In the genomic region with DNA sequence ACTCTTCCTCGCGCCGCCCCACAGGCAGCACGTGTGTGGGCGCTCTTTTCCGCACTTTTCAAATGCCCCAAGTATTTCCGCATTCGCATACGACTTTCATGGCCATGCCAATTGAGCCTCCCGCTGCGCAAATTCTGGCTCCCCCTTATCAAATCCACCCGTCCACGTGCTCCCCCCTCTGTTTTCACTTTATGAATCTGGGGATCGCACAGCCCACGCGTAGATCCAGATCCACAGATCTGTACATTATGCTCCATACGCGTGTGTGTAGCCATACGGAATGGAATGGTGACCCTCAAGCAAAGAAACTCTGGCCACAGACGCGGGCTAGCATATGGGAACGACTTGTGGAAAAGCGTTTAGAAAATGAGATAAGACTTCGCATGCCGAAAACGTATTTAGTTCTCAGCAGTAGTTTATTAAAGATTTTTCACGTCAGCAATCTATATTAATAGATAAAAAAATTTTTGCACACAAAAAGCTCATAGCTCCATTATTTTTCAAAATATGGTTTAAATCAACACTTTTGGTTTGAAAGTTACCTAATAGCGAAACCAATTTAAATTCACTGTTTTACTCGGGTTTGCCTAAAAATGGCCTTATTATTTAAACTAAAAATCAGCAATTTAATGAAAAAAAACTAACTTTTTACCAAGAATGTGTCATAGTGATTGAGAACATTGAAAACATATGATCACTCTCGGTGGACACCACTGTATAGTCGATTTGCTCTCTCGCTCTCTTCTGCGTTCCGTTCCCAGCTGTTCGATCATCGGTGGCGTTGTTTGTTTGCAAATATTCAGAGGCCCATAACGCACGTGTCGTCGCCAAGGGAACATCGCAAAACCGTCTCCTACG, we compare ENCODE assay signal across 1 fruit fly cellular context.
TF ChIP-seq lines count a peak whose summit lies in the region.

No protein-coding gene starts in this region.

TF ChIP-seq in whole organism, embryonic, 481 proteins besides CTCF, POLR2A, EP300 and RAD21 (continued from another document and continues in another):
- peak; percentile 19 for TF ChIP-seq gcm2 (GFP tag; optimal IDR thresholded peaks at IDR 0.05; lab: Kevin White, UChicago)
- TF ChIP-seq D (optimal IDR thresholded peaks at IDR 0.05; lab: Kevin White, UChicago): no peak
- TF ChIP-seq D (GFP tag; optimal IDR thresholded peaks at IDR 0.05; lab: Kevin White, UChicago): peak; percentile 39
- peak; percentile 5 for TF ChIP-seq HmgZ (tag; optimal IDR thresholded peaks at IDR 0.05; lab: Kevin White, UChicago)
- peak; percentile 43 for TF ChIP-seq Xbp1 (GFP tag; optimal IDR thresholded peaks at IDR 0.05; lab: Kevin White, UChicago)
- 0 out of 2 replicates have a peak, but pooled peaks have one; percentile 17 for TF ChIP-seq CG32772 (GFP tag; IDR thresholded peaks at IDR 0.05; lab: Robert Waterston, UW)
- TF ChIP-seq sr (GFP tag; IDR thresholded peaks at IDR 0.05; lab: Robert Waterston, UW): peak; percentile 83
- peak; percentile 59 for TF ChIP-seq Fer1 (GFP tag; optimal IDR thresholded peaks at IDR 0.05; lab: Kevin White, UChicago)
- TF ChIP-seq CG3995 (GFP tag; optimal IDR thresholded peaks at IDR 0.05; lab: Kevin White, UChicago): peak; percentile 63
- TF ChIP-seq Pdp1 (GFP tag; optimal IDR thresholded peaks at IDR 0.05; lab: Kevin White, UChicago): peak; percentile 43 to 45
- peak; percentile 38 for TF ChIP-seq zen (tag; optimal IDR thresholded peaks at IDR 0.05; lab: Kevin White, UChicago)
- TF ChIP-seq CG4404 (GFP tag; IDR thresholded peaks at IDR 0.05; lab: Robert Waterston, UW): peak; percentile 30; the same call in 1 of the 2 replicates
- no peak for TF ChIP-seq HLH4C (GFP tag; IDR thresholded peaks at IDR 0.05; lab: Robert Waterston, UW; ENCODE audit: partially characterized antibody)
- peak; percentile 34 for TF ChIP-seq pb (GFP tag; optimal IDR thresholded peaks at IDR 0.05; lab: Kevin White, UChicago)
- TF ChIP-seq sna (GFP tag; IDR thresholded peaks at IDR 0.05; lab: Robert Waterston, UW; ENCODE audit: partially characterized antibody): no peak
- peak; percentile 10 for TF ChIP-seq CG4820 (GFP tag; optimal IDR thresholded peaks at IDR 0.05; lab: Kevin White, UChicago)
- TF ChIP-seq CG9817 (tag; optimal IDR thresholded peaks at IDR 0.05; lab: Kevin White, UChicago): peak; percentile 47
- peak; percentile 14; the same call in 1 of the 2 replicates for TF ChIP-seq Drgx (GFP tag; IDR thresholded peaks at IDR 0.05; lab: Robert Waterston, UW)
- peak; percentile 15 for TF ChIP-seq CG34376 (GFP tag; optimal IDR thresholded peaks at IDR 0.05; lab: Kevin White, UChicago)
- TF ChIP-seq CG14050 (GFP tag; IDR thresholded peaks at IDR 0.05; lab: Robert Waterston, UW): no peak
- peak; percentile 62 for TF ChIP-seq Mes4 (GFP tag; optimal IDR thresholded peaks at IDR 0.05; lab: Kevin White, UChicago)
- peak; percentile 64 for TF ChIP-seq CG15011 (GFP tag; optimal IDR thresholded peaks at IDR 0.05; lab: Kevin White, UChicago)
- peak; percentile 21 for TF ChIP-seq CG6683 (GFP tag; optimal IDR thresholded peaks at IDR 0.05; lab: Kevin White, UChicago)
- peak; percentile 8 for TF ChIP-seq ftz-f1 (GFP tag; optimal IDR thresholded peaks at IDR 0.05; lab: Kevin White, UChicago)
- peak; percentile 52 for TF ChIP-seq NFAT (GFP tag; IDR thresholded peaks at IDR 0.05; lab: Robert Waterston, UW)
- TF ChIP-seq CG42726 (GFP tag; IDR thresholded peaks at IDR 0.05; lab: Robert Waterston, UW; ENCODE audit: partially characterized antibody): no peak
- peak; percentile 69 for TF ChIP-seq CG13424 (tag; optimal IDR thresholded peaks at IDR 0.05; lab: Kevin White, UChicago)
- peak; percentile 59 for TF ChIP-seq bab2 (GFP tag; optimal IDR thresholded peaks at IDR 0.05; lab: Kevin White, UChicago)
- peak; percentile 62 for TF ChIP-seq CG17385 (GFP tag; optimal IDR thresholded peaks at IDR 0.05; lab: Kevin White, UChicago)
- no peak for TF ChIP-seq Optix (GFP tag; IDR thresholded peaks at IDR 0.05; lab: Robert Waterston, UW)
- TF ChIP-seq ATbp (GFP tag; optimal IDR thresholded peaks at IDR 0.05; lab: Kevin White, UChicago): peak; percentile 1
- no peak; the same call in 1 of the 2 replicates for TF ChIP-seq vvl (GFP tag; IDR thresholded peaks at IDR 0.05; lab: Robert Waterston, UW)
- peak; percentile 63 for TF ChIP-seq CG14441 (GFP tag; IDR thresholded peaks at IDR 0.05; lab: Robert Waterston, UW)
- peak; percentile 12; the same call in 1 of the 2 replicates for TF ChIP-seq CG31224 (GFP tag; IDR thresholded peaks at IDR 0.05; lab: Robert Waterston, UW)
- peak; percentile 78 for TF ChIP-seq nmo (GFP tag; optimal IDR thresholded peaks at IDR 0.05; lab: Kevin White, UChicago)
- TF ChIP-seq bbx (GFP tag; IDR thresholded peaks at IDR 0.05; lab: Robert Waterston, UW; ENCODE audit: partially characterized antibody): no peak
- TF ChIP-seq CG11723 (GFP tag; optimal IDR thresholded peaks at IDR 0.05; lab: Kevin White, UChicago): peak; percentile 58
- TF ChIP-seq her (GFP tag; optimal IDR thresholded peaks at IDR 0.05; lab: Kevin White, UChicago): peak; percentile 14
- peak; percentile 79 for TF ChIP-seq CG7839 (tag; optimal IDR thresholded peaks at IDR 0.05; lab: Kevin White, UChicago)
- TF ChIP-seq CG4854 (GFP tag; optimal IDR thresholded peaks at IDR 0.05; lab: Kevin White, UChicago): peak; percentile 21
- peak in 1 of 2 experiments; percentile 61 for TF ChIP-seq Eip74EF (GFP tag; optimal IDR thresholded peaks at IDR 0.05; lab: Kevin White, UChicago)
- TF ChIP-seq CG14965 (GFP tag; optimal IDR thresholded peaks at IDR 0.05; lab: Kevin White, UChicago; ENCODE audit: borderline replicate concordance): no peak
- peak; percentile 57 for TF ChIP-seq CG10979 (tag; optimal IDR thresholded peaks at IDR 0.05; lab: Kevin White, UChicago)
- no peak for TF ChIP-seq zf30C (GFP tag; optimal IDR thresholded peaks at IDR 0.05; lab: Kevin White, UChicago)
- TF ChIP-seq Atf-2 (GFP tag; optimal IDR thresholded peaks at IDR 0.05; lab: Kevin White, UChicago): peak; percentile 44
- TF ChIP-seq Atf3 (GFP tag; optimal IDR thresholded peaks at IDR 0.05; lab: Kevin White, UChicago): peak; percentile 11
- TF ChIP-seq CG6689 (GFP tag; IDR thresholded peaks at IDR 0.05; lab: Robert Waterston, UW): peak; percentile 48
- peak; percentile 61 for TF ChIP-seq BtbVII (GFP tag; optimal IDR thresholded peaks at IDR 0.05; lab: Kevin White, UChicago)
- TF ChIP-seq CG10543 (GFP tag; optimal IDR thresholded peaks at IDR 0.05; lab: Kevin White, UChicago): peak; percentile 60
- peak; percentile 49; the same call in 1 of the 4 replicates for TF ChIP-seq Gug (GFP tag; IDR thresholded peaks at IDR 0.05; lab: Robert Waterston, UW)
- peak; percentile 60 for TF ChIP-seq NfI (GFP tag; optimal IDR thresholded peaks at IDR 0.05; lab: Kevin White, UChicago)
- peak; percentile 27 for TF ChIP-seq dmrt11E (tag; optimal IDR thresholded peaks at IDR 0.05; lab: Kevin White, UChicago)
- TF ChIP-seq run (tag; optimal IDR thresholded peaks at IDR 0.05; lab: Kevin White, UChicago): peak; percentile 16
- no peak for TF ChIP-seq CG17912 (GFP tag; optimal IDR thresholded peaks at IDR 0.05; lab: Kevin White, UChicago)
- no peak for TF ChIP-seq tll (GFP tag; optimal IDR thresholded peaks at IDR 0.05; lab: Kevin White, UChicago)
- peak; percentile 59 for TF ChIP-seq CG7786 (GFP tag; optimal IDR thresholded peaks at IDR 0.05; lab: Kevin White, UChicago)
- peak; percentile 42 for TF ChIP-seq kay (GFP tag; optimal IDR thresholded peaks at IDR 0.05; lab: Kevin White, UChicago)
- TF ChIP-seq bcd (GFP tag; optimal IDR thresholded peaks at IDR 0.05; lab: Kevin White, UChicago): peak; percentile 64
- peak; percentile 37 to 41 for TF ChIP-seq chif (GFP tag; optimal IDR thresholded peaks at IDR 0.05; lab: Kevin White, UChicago)
- peak; percentile 66 for TF ChIP-seq CG12391 (tag; optimal IDR thresholded peaks at IDR 0.05; lab: Kevin White, UChicago)
- peak; percentile 2 for TF ChIP-seq CG8359 (GFP tag; optimal IDR thresholded peaks at IDR 0.05; lab: Kevin White, UChicago; ENCODE audit: borderline replicate concordance)
- TF ChIP-seq fru (optimal IDR thresholded peaks at IDR 0.05; lab: Kevin White, UChicago): no peak
- peak; percentile 24 for TF ChIP-seq ERR (GFP tag; optimal IDR thresholded peaks at IDR 0.05; lab: Kevin White, UChicago)
- peak; percentile 94 for TF ChIP-seq sens (GFP tag; lab: Kevin White, UChicago)
- peak; percentile 75 for TF ChIP-seq HLH54F (GFP tag; optimal IDR thresholded peaks at IDR 0.05; lab: Kevin White, UChicago)
- no peak for TF ChIP-seq da (GFP tag; optimal IDR thresholded peaks at IDR 0.05; lab: Kevin White, UChicago)
- TF ChIP-seq ind (GFP tag; optimal IDR thresholded peaks at IDR 0.05; lab: Kevin White, UChicago): peak; percentile 46
- peak; percentile 85 for TF ChIP-seq CG7556 (GFP tag; optimal IDR thresholded peaks at IDR 0.05; lab: Kevin White, UChicago)
- no peak for TF ChIP-seq lov (optimal IDR thresholded peaks at IDR 0.05; lab: Kevin White, UChicago)
- no peak for TF ChIP-seq lov (GFP tag; IDR thresholded peaks at IDR 0.05; lab: Robert Waterston, UW)
- no peak for TF ChIP-seq Sry-β (GFP tag; optimal IDR thresholded peaks at IDR 0.05; lab: Kevin White, UChicago)
- no peak for TF ChIP-seq trem (tag; optimal IDR thresholded peaks at IDR 0.05; lab: Kevin White, UChicago)
- TF ChIP-seq cas (GFP tag; IDR thresholded peaks at IDR 0.05; lab: Robert Waterston, UW): no peak
- peak; percentile 39 to 45 for TF ChIP-seq bsh (GFP tag; optimal IDR thresholded peaks at IDR 0.05; lab: Kevin White, UChicago)
- TF ChIP-seq Sox100B (GFP tag; optimal IDR thresholded peaks at IDR 0.05; lab: Kevin White, UChicago): peak; percentile 74
- 0 out of 3 replicates have a peak, but pooled peaks have one; percentile 6 for TF ChIP-seq Dbx (GFP tag; IDR thresholded peaks at IDR 0.05; lab: Robert Waterston, UW)
- TF ChIP-seq CG18011 (GFP tag; optimal IDR thresholded peaks at IDR 0.05; lab: Kevin White, UChicago): peak; percentile 56
- TF ChIP-seq CG10654 (GFP tag; optimal IDR thresholded peaks at IDR 0.05; lab: Kevin White, UChicago): peak; percentile 42
- TF ChIP-seq jing (GFP tag; optimal IDR thresholded peaks at IDR 0.05; lab: Kevin White, UChicago): peak; percentile 6
- peak; percentile 84 for TF ChIP-seq CG2120 (GFP tag; optimal IDR thresholded peaks at IDR 0.05; lab: Kevin White, UChicago)
- no peak for TF ChIP-seq H15 (GFP tag; IDR thresholded peaks at IDR 0.05; lab: Robert Waterston, UW)
- peak; percentile 1 for TF ChIP-seq fd3F (GFP tag; optimal IDR thresholded peaks at IDR 0.05; lab: Kevin White, UChicago)
- TF ChIP-seq chm (GFP tag; IDR thresholded peaks at IDR 0.05; lab: Robert Waterston, UW): no peak
- TF ChIP-seq CG18764 (GFP tag; optimal IDR thresholded peaks at IDR 0.05; lab: Kevin White, UChicago): peak; percentile 8
- TF ChIP-seq CG17568 (GFP tag; optimal IDR thresholded peaks at IDR 0.05; lab: Kevin White, UChicago): peak; percentile 20
- no peak for TF ChIP-seq mld (GFP tag; IDR thresholded peaks at IDR 0.05; lab: Robert Waterston, UW; ENCODE audit: partially characterized antibody)
- TF ChIP-seq CG9609 (GFP tag; optimal IDR thresholded peaks at IDR 0.05; lab: Kevin White, UChicago): peak; percentile 44
- TF ChIP-seq Vsx1 (GFP tag; optimal IDR thresholded peaks at IDR 0.05; lab: Kevin White, UChicago): peak; percentile 39
- peak; percentile 91 for TF ChIP-seq Med (GFP tag; lab: Kevin White, UChicago)
- TF ChIP-seq CG2202 (tag; optimal IDR thresholded peaks at IDR 0.05; lab: Kevin White, UChicago): peak; percentile 3
- peak; percentile 78 for TF ChIP-seq gem (tag; optimal IDR thresholded peaks at IDR 0.05; lab: Kevin White, UChicago)
- TF ChIP-seq psq (GFP tag; optimal IDR thresholded peaks at IDR 0.05; lab: Kevin White, UChicago): no peak
- TF ChIP-seq CG9727 (GFP tag; optimal IDR thresholded peaks at IDR 0.05; lab: Kevin White, UChicago): peak; percentile 79
- peak; percentile 46 for TF ChIP-seq CG15601 (tag; optimal IDR thresholded peaks at IDR 0.05; lab: Kevin White, UChicago)
- peak; percentile 22 for TF ChIP-seq Deaf1 (tag; optimal IDR thresholded peaks at IDR 0.05; lab: Kevin White, UChicago)
- TF ChIP-seq Rfx (GFP tag; IDR thresholded peaks at IDR 0.05; lab: Robert Waterston, UW): peak; percentile 56
- no peak for TF ChIP-seq CG1832 (GFP tag; optimal IDR thresholded peaks at IDR 0.05; lab: Kevin White, UChicago)
- TF ChIP-seq CG18599 (GFP tag; optimal IDR thresholded peaks at IDR 0.05; lab: Kevin White, UChicago): peak; percentile 69
- TF ChIP-seq Mad (GFP tag; optimal IDR thresholded peaks at IDR 0.05; lab: Kevin White, UChicago): peak; percentile 40
- TF ChIP-seq dysf (GFP tag; IDR thresholded peaks at IDR 0.05; lab: Robert Waterston, UW): peak; percentile 67; the same call in 2 of the 3 replicates
- TF ChIP-seq p53 (GFP tag; optimal IDR thresholded peaks at IDR 0.05; lab: Kevin White, UChicago): no peak
- TF ChIP-seq D19B (GFP tag; optimal IDR thresholded peaks at IDR 0.05; lab: Kevin White, UChicago): peak; percentile 68
- peak; percentile 64; the same call in 1 of the 2 replicates for TF ChIP-seq CG31441 (GFP tag; IDR thresholded peaks at IDR 0.05; lab: Robert Waterston, UW)
- TF ChIP-seq pum (GFP tag; optimal IDR thresholded peaks at IDR 0.05; lab: Kevin White, UChicago): peak; percentile 26
- TF ChIP-seq CG33557 (GFP tag; optimal IDR thresholded peaks at IDR 0.05; lab: Kevin White, UChicago): no peak
- peak; percentile 62 for TF ChIP-seq CG16815 (GFP tag; optimal IDR thresholded peaks at IDR 0.05; lab: Kevin White, UChicago)
- TF ChIP-seq CG3847 (GFP tag; IDR thresholded peaks at IDR 0.05; lab: Robert Waterston, UW): peak; percentile 27; the same call in 1 of the 2 replicates
- peak; percentile 51 for TF ChIP-seq PHDP (tag; optimal IDR thresholded peaks at IDR 0.05; lab: Kevin White, UChicago)
- TF ChIP-seq chinmo (GFP tag; IDR thresholded peaks at IDR 0.05; lab: Robert Waterston, UW; ENCODE audit: partially characterized antibody): 0 out of 4 replicates have a peak, but pooled peaks have one; percentile 48
- no peak for TF ChIP-seq ash1 (GFP tag; optimal IDR thresholded peaks at IDR 0.05; lab: Kevin White, UChicago)
- TF ChIP-seq CG30431 (GFP tag; optimal IDR thresholded peaks at IDR 0.05; lab: Kevin White, UChicago): peak; percentile 38
- TF ChIP-seq fd96Cb (tag; optimal IDR thresholded peaks at IDR 0.05; lab: Kevin White, UChicago): peak; percentile 36
- TF ChIP-seq CG2116 (GFP tag; optimal IDR thresholded peaks at IDR 0.05; lab: Kevin White, UChicago): peak; percentile 22
- TF ChIP-seq B-H1 (GFP tag; IDR thresholded peaks at IDR 0.05; lab: Robert Waterston, UW): no peak
- TF ChIP-seq Ada2b (GFP tag; IDR thresholded peaks at IDR 0.05; lab: Robert Waterston, UW): peak; percentile 17; the same call in 1 of the 2 replicates
- TF ChIP-seq org-1 (GFP tag; optimal IDR thresholded peaks at IDR 0.05; lab: Kevin White, UChicago): peak; percentile 37
- no peak for TF ChIP-seq CG8290 (GFP tag; optimal IDR thresholded peaks at IDR 0.05; lab: Kevin White, UChicago)
- TF ChIP-seq CG8290 (tag; optimal IDR thresholded peaks at IDR 0.05; lab: Kevin White, UChicago): peak in 1 of 2 experiments; percentile 44
